Worm (Caenorhabditis elegans) whole organism, L4 larva: ENCODE data around the gene R04E5.8.

ENCODE experiments used
- F37D6.2 ChIP-seq: sonication (generic microtip); optimal IDR thresholded peaks from 2 replicates; lab custom pipeline; 2016; ENCODE audit warnings: mild to moderate bottlenecking, missing genetic modification characterization, missing compliant biosample characterization
- F44E2.7 ChIP-seq: fragments of 200-800 bp; sonication (Bioruptor generic); IDR thresholded peaks from 2 replicates; pipeline ENCODE4 v2.1.2; 2022; ENCODE audit warnings: missing genetic modification characterization, missing compliant biosample characterization
- T20F7.1 ChIP-seq: fragments of 200-800 bp; sonication (Bioruptor generic); optimal IDR thresholded peaks from 2 replicates; lab custom pipeline; 2018; ENCODE audit warnings: mild to moderate bottlenecking, missing genetic modification characterization, missing compliant biosample characterization
- ZK546.5 ChIP-seq, 2 experiments: sonication (generic microtip); optimal IDR thresholded peaks; 2 replicates each; lab custom pipeline; 2017; ENCODE audit warnings: missing biosample characterization in 2 of 2, missing genetic modification characterization in 2 of 2
- aha-1 ChIP-seq: fragments of 150-350 bp; peaks from one replicate; lab custom pipeline; 2014; ENCODE audit warnings: missing biosample characterization, missing genetic modification characterization
- aly-2 ChIP-seq: sonication (generic microtip); optimal IDR thresholded peaks from 2 replicates; lab custom pipeline; 2018; ENCODE audit warnings: missing biosample characterization, missing genetic modification characterization
- ama-1 ChIP-seq: fragments of 150-350 bp; optimal IDR thresholded peaks from 2 replicates; lab custom pipeline; 2014; ENCODE audit warnings: inconsistent platforms, mixed read lengths
- ceh-28 ChIP-seq: fragments of 150-350 bp; optimal IDR thresholded peaks from 2 replicates; lab custom pipeline; 2014; ENCODE audit warnings: missing biosample characterization, missing genetic modification reagents, missing genetic modification characterization
- ceh-44 ChIP-seq: fragments of 200-800 bp; sonication (Bioruptor generic); IDR thresholded peaks from 2 replicates; pipeline ENCODE4 v1.3.6; 2022; ENCODE audit warnings: missing genetic modification reagents, missing genetic modification characterization, missing compliant biosample characterization
- ceh-62 ChIP-seq: sonication (generic microtip); optimal IDR thresholded peaks from 2 replicates; lab custom pipeline; 2017; ENCODE audit warnings: missing biosample characterization, missing genetic modification characterization
- ceh-82 ChIP-seq: sonication (generic microtip); optimal IDR thresholded peaks from 2 replicates; lab custom pipeline; 2017; ENCODE audit warnings: missing biosample characterization, missing genetic modification characterization
- ces-1 ChIP-seq: fragments of 150-350 bp; sonication (generic microtip); optimal IDR thresholded peaks from 4 replicates; lab custom pipeline; 2014; ENCODE audit warnings: missing biosample characterization, missing genetic modification reagents, missing genetic modification characterization
- daf-19 ChIP-seq: fragments of 200-800 bp; sonication (Bioruptor generic); conservative IDR thresholded peaks from 2 replicates; pipeline ENCODE4 v1.3.6; 2022; ENCODE audit warnings: missing genetic modification characterization, missing compliant biosample characterization
- dmd-6 ChIP-seq: fragments of 200-800 bp; sonication (Bioruptor generic); IDR thresholded peaks from 2 replicates; pipeline ENCODE4 v1.3.6; 2022; ENCODE audit warnings: missing genetic modification reagents, missing genetic modification characterization, missing compliant biosample characterization
- dmd-9 ChIP-seq: fragments of 200-800 bp; sonication (Bioruptor generic); IDR thresholded peaks from 2 replicates; pipeline ENCODE4 v1.3.6; 2022; ENCODE audit warnings: missing genetic modification reagents, missing genetic modification characterization, missing compliant biosample characterization
- dpl-1 ChIP-seq: fragments of 150-350 bp; optimal IDR thresholded peaks from 2 replicates; lab custom pipeline; 2014; ENCODE audit warnings: missing biosample characterization, missing genetic modification reagents, missing genetic modification characterization
- fos-1 ChIP-seq: fragments of 150-350 bp; optimal IDR thresholded peaks from 2 replicates; lab custom pipeline; 2014; ENCODE audit warnings: missing biosample characterization, missing genetic modification characterization
- hlh-30 ChIP-seq: sonication (generic microtip); optimal IDR thresholded peaks from 2 replicates; lab custom pipeline; 2017; ENCODE audit warnings: antibody characterized with exemption, mild to moderate bottlenecking, missing genetic modification characterization, missing compliant biosample characterization; ENCODE audit not compliant: insufficient read depth
- hmg-1.1 ChIP-seq: fragments of 200-800 bp; sonication (Bioruptor generic); IDR thresholded peaks from 2 replicates; pipeline ENCODE4 v1.3.6; 2022; ENCODE audit warnings: missing genetic modification reagents, missing genetic modification characterization, missing compliant biosample characterization
- jun-1 ChIP-seq: fragments of 150-350 bp; optimal IDR thresholded peaks from 2 replicates; lab custom pipeline; 2014; ENCODE audit warnings: missing biosample characterization, missing genetic modification reagents, missing genetic modification characterization
- lin-1 ChIP-seq: fragments of 200-800 bp; sonication (Bioruptor generic); IDR thresholded peaks from 2 replicates; pipeline ENCODE4 v1.3.6; 2022; ENCODE audit warnings: missing genetic modification reagents, missing genetic modification characterization, missing compliant biosample characterization
- lin-13 ChIP-seq: fragments of 150-350 bp; optimal IDR thresholded peaks from 2 replicates; lab custom pipeline; 2014; ENCODE audit warnings: missing biosample characterization, missing genetic modification reagents, missing genetic modification characterization
- lin-29 ChIP-seq: fragments of 200-800 bp; sonication (Bioruptor generic); IDR thresholded peaks from 2 replicates; pipeline ENCODE4 v1.3.6; 2022; ENCODE audit warnings: missing genetic modification reagents, missing genetic modification characterization, missing compliant biosample characterization
- lin-39 ChIP-seq: fragments of 150-350 bp; optimal IDR thresholded peaks from 2 replicates; lab custom pipeline; 2014; ENCODE audit warnings: missing biosample characterization, missing genetic modification reagents, missing genetic modification characterization
- lsy-2 ChIP-seq, 2 experiments: fragments of 150-350 bp in 1 of 2; sonication (generic microtip) in 1 of 2; optimal IDR thresholded peaks; 2 replicates each; lab custom pipeline; 2014 to 2017; ENCODE audit warnings: missing biosample characterization in 2 of 2, missing genetic modification characterization in 2 of 2
- madf-5 ChIP-seq, 2 experiments: fragments of 200-800 bp; sonication (Bioruptor generic); IDR thresholded peaks; 2 replicates each; pipeline ENCODE4 v1.3.6; 2022; ENCODE audit warnings: missing compliant biosample characterization in 2 of 2, missing genetic modification characterization in 2 of 2
- madf-9 ChIP-seq: fragments of 200-800 bp; sonication (Bioruptor generic); conservative IDR thresholded peaks from 2 replicates; pipeline ENCODE4 v1.3.6; 2022; ENCODE audit warnings: missing genetic modification reagents, missing genetic modification characterization, missing compliant biosample characterization
- mdt-29 ChIP-seq: fragments of 200-800 bp; sonication (Bioruptor generic); IDR thresholded peaks from 2 replicates; pipeline ENCODE4 v1.3.6; 2022; ENCODE audit warnings: missing genetic modification reagents, missing genetic modification characterization, missing compliant biosample characterization
- mep-1 ChIP-seq: fragments of 150-350 bp; sonication (generic microtip); optimal IDR thresholded peaks from 3 replicates; lab custom pipeline; 2014; ENCODE audit warnings: missing biosample characterization, missing genetic modification characterization
- mes-2 ChIP-seq: sonication (generic microtip); optimal IDR thresholded peaks from 2 replicates; lab custom pipeline; 2016; ENCODE audit warnings: missing genotype, mild to moderate bottlenecking, missing genetic modification characterization, missing compliant biosample characterization; ENCODE audit not compliant: poor library complexity, severe bottlenecking
- mxl-3 ChIP-seq: fragments of 200-800 bp; sonication (Bioruptor generic); optimal IDR thresholded peaks from 2 replicates; lab custom pipeline; 2018; ENCODE audit warnings: mild to moderate bottlenecking, missing genetic modification characterization, missing compliant biosample characterization
- nhr-111 ChIP-seq: fragments of 200-800 bp; sonication (Bioruptor generic); optimal IDR thresholded peaks from 2 replicates; lab custom pipeline; 2018; ENCODE audit warnings: mild to moderate bottlenecking, missing genetic modification characterization, missing compliant biosample characterization
- nhr-25 ChIP-seq: sonication (generic microtip); optimal IDR thresholded peaks from 2 replicates; lab custom pipeline; 2017; ENCODE audit warnings: missing genetic modification characterization, mild to moderate bottlenecking, missing compliant biosample characterization, antibody characterized with exemption, moderate library complexity, borderline replicate concordance; ENCODE audit not compliant: insufficient read depth
- nhr-28 ChIP-seq: fragments of 150-350 bp; optimal IDR thresholded peaks from 2 replicates; lab custom pipeline; 2014; ENCODE audit warnings: missing biosample characterization, missing genetic modification characterization
- nhr-42 ChIP-seq: fragments of 200-800 bp; sonication (Bioruptor generic); IDR thresholded peaks from 2 replicates; pipeline ENCODE4 v1.3.6; 2022; ENCODE audit warnings: missing genetic modification characterization, missing compliant biosample characterization
- nhr-48 ChIP-seq: sonication (generic microtip); optimal IDR thresholded peaks from 2 replicates; lab custom pipeline; 2016; ENCODE audit warnings: mild to moderate bottlenecking, missing genetic modification characterization, missing compliant biosample characterization
- nhr-6 ChIP-seq: fragments of 150-350 bp; optimal IDR thresholded peaks from 2 replicates; lab custom pipeline; 2014; ENCODE audit warnings: missing biosample characterization, missing genetic modification characterization
- nhr-76 ChIP-seq: fragments of 150-350 bp; optimal IDR thresholded peaks from 2 replicates; lab custom pipeline; 2014; ENCODE audit warnings: missing biosample characterization, missing genetic modification characterization
- nhr-77 ChIP-seq: fragments of 150-350 bp; optimal IDR thresholded peaks from 2 replicates; lab custom pipeline; 2014; ENCODE audit warnings: missing biosample characterization, missing genetic modification characterization
- pha-4 ChIP-seq, 2 experiments: fragments of 150-350 bp in 1 of 2; fragments of 200-800 bp in 1 of 2; sonication (Bioruptor generic) in 1 of 2; IDR thresholded peaks in 1 of 2; optimal IDR thresholded peaks in 1 of 2; 2 replicates each; pipeline versions ENCODE4 v1.3.6 to Lab custom; 2014 to 2022; ENCODE audit warnings: missing genetic modification characterization in 2 of 2, missing genetic modification reagents in 2 of 2, missing biosample characterization in 1 of 2, missing compliant biosample characterization in 1 of 2
- rbr-2 ChIP-seq: sonication (generic microtip); optimal IDR thresholded peaks from 2 replicates; lab custom pipeline; 2016; ENCODE audit warnings: missing genotype, missing genetic modification characterization, missing compliant biosample characterization
- set-16 ChIP-seq: fragments of 200-800 bp; sonication (Bioruptor generic); IDR thresholded peaks from 2 replicates; pipeline ENCODE4 v1.3.6; 2022; ENCODE audit warnings: missing genetic modification reagents, missing genetic modification characterization, missing compliant biosample characterization
- skn-1 ChIP-seq: fragments of 150-350 bp; optimal IDR thresholded peaks from 2 replicates; lab custom pipeline; 2014; ENCODE audit warnings: missing biosample characterization, missing genetic modification characterization
- snpc-4 ChIP-seq: fragments of 150-350 bp; optimal IDR thresholded peaks from 2 replicates; lab custom pipeline; 2014; ENCODE audit warnings: missing biosample characterization, missing genetic modification characterization
- spr-1 ChIP-seq: sonication (generic microtip); optimal IDR thresholded peaks from 2 replicates; lab custom pipeline; 2016; ENCODE audit warnings: mild to moderate bottlenecking, missing genetic modification characterization, missing compliant biosample characterization
- spr-3 ChIP-seq: fragments of 200-800 bp; sonication (Bioruptor generic); optimal IDR thresholded peaks from 2 replicates; lab custom pipeline; 2018; ENCODE audit warnings: mild to moderate bottlenecking, missing genetic modification characterization, missing compliant biosample characterization
- tag-97 ChIP-seq: fragments of 200-800 bp; sonication (Bioruptor generic); IDR thresholded peaks from 2 replicates; pipeline ENCODE4 v1.3.6; 2022; ENCODE audit warnings: missing genetic modification characterization, missing compliant biosample characterization
- vab-7 ChIP-seq: fragments of 200-800 bp; sonication (Bioruptor generic); IDR thresholded peaks from 2 replicates; pipeline ENCODE4 v1.3.6; 2022; ENCODE audit warnings: missing genetic modification reagents, missing genetic modification characterization, missing compliant biosample characterization
- zag-1 ChIP-seq: fragments of 150-350 bp; optimal IDR thresholded peaks from 2 replicates; lab custom pipeline; 2014; ENCODE audit warnings: missing biosample characterization, missing genetic modification characterization
- zip-2 ChIP-seq: fragments of 150-350 bp; optimal IDR thresholded peaks from 2 replicates; lab custom pipeline; 2014; ENCODE audit warnings: missing biosample characterization, missing genetic modification characterization

Gene R04E5.8

DNA sequence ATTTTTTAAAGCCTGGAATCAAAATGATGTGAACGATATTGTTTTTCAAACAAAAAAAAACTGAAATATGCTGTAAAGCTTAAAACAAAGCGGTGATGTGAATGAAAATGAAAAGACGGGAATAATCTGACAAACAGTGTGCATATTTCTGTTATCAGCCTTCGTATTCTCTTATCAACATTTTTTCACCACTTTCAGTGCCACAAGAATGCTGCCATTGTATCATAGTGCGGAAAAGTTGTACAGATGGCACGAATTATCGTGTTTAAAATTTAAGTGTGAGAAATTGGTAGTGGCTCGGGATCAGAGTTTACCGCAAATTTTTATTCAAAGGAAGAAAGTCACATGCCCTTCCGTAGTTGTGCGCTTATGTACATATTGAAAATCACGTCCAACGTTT, 18.5 kb upstream of the R04E5.8 start, which contains the start of gene ifd-1 (continued):
- TF ChIP-seq mes-2 (tag; lab: Kevin White, UChicago) (no peak), F44E2.7 (GFP tag; lab: Robert Waterston, UW) (no peak), mdt-29 (no peak), skn-1 (tag; lab: Kevin White, UChicago) (no peak), ama-1 (lab: Kevin White, UChicago) (no peak), mxl-3 (GFP tag; lab: Kevin White, UChicago) (peak; percentile 16), T20F7.1 (GFP tag; lab: Kevin White, UChicago) (no peak), vab-7 (no peak), ceh-28 (no peak), nhr-77 (tag; lab: Kevin White, UChicago) (peak; percentile 40), mep-1 (tag; lab: Kevin White, UChicago) (no peak), zip-2 (tag; lab: Kevin White, UChicago) (no peak), nhr-48 (tag; lab: Kevin White, UChicago) (peak; percentile 10), fos-1 (tag; lab: Kevin White, UChicago) (no peak), rbr-2 (no peak), hmg-1.1 (no peak), set-16 (GFP tag; lab: Robert Waterston, UW) (no peak), madf-9 (GFP tag; lab: Robert Waterston, UW) (no peak), zag-1 (tag; lab: Kevin White, UChicago) (no peak), pha-4 (GFP tag; IDR thresholded peaks at IDR 0.05; lab: Robert Waterston, UW) (no peak), pha-4 (tag; optimal IDR thresholded peaks at IDR 0.05; lab: Kevin White, UChicago) (no peak), madf-5 (GFP tag; IDR thresholded peaks at IDR 0.05; lab: Robert Waterston, UW) (no peak), aly-2 (no peak), spr-1 (tag; lab: Kevin White, UChicago) (no peak), nhr-25 (tag; lab: Kevin White, UChicago) (no peak), nhr-76 (tag; lab: Kevin White, UChicago) (no peak), nhr-42 (GFP tag; lab: Robert Waterston, UW) (no peak), hlh-30 (tag; lab: Kevin White, UChicago) (peak; percentile 23), aha-1 (tag; lab: Kevin White, UChicago) (peak; percentile 43), nhr-6 (tag; lab: Kevin White, UChicago) (no peak), lin-1 (GFP tag; lab: Robert Waterston, UW) (no peak), nhr-111 (no peak), ceh-62 (tag; lab: Kevin White, UChicago) (no peak), F37D6.2 (tag; lab: Kevin White, UChicago) (no peak), ceh-44 (GFP tag; lab: Robert Waterston, UW) (no peak), tag-97 (no peak), lin-13 (GFP tag; lab: Kevin White, UChicago) (no peak), lsy-2 (tag; optimal IDR thresholded peaks at IDR 0.05; lab: Kevin White, UChicago) (peak in 1 of 2 experiments; percentile 11), dpl-1 (no peak), ceh-82 (tag; lab: Kevin White, UChicago) (no peak), snpc-4 (tag; lab: Kevin White, UChicago) (no peak), daf-19 (GFP tag; lab: Robert Waterston, UW) (no peak), ZK546.5 (tag; optimal IDR thresholded peaks at IDR 0.05; lab: Kevin White, UChicago) (no peak), spr-3 (GFP tag; lab: Kevin White, UChicago) (no peak), dmd-6 (GFP tag; lab: Robert Waterston, UW) (peak; percentile 51; the same call in 1 of the 2 replicates), dmd-9 (no peak), ces-1 (GFP tag; lab: Kevin White, UChicago) (no peak), jun-1 (no peak), lin-39 (tag; lab: Kevin White, UChicago) (no peak), lin-29 (GFP tag; lab: Robert Waterston, UW) (no peak), nhr-28 (tag; lab: Kevin White, UChicago) (peak; percentile 81)
